Worm (Caenorhabditis elegans) whole organism, young adult: ENCODE measurements around the gene C24H12.1.

Source experiments
- C06A6.2 ChIP-seq: fragments of 200-800 bp; sonication (Bioruptor generic); conservative IDR thresholded peaks from 2 replicates; pipeline ENCODE4 v1.3.6; 2022; ENCODE audit warnings: missing genetic modification characterization, missing compliant biosample characterization
- C17E4.6 ChIP-seq: fragments of 200-800 bp; sonication (Bioruptor generic); IDR thresholded peaks from 2 replicates; pipeline ENCODE4 v1.3.6; 2022; ENCODE audit warnings: missing genetic modification reagents, missing genetic modification characterization, missing compliant biosample characterization
- F55B11.4 ChIP-seq: sonication (generic microtip); optimal IDR thresholded peaks from 2 replicates; lab custom pipeline; 2016; ENCODE audit warnings: missing compliant biosample characterization, missing genetic modification characterization, borderline replicate concordance; ENCODE audit not compliant: insufficient read depth
- K12H6.12 ChIP-seq: fragments of 200-800 bp; sonication (Bioruptor generic); optimal IDR thresholded peaks from 2 replicates; lab custom pipeline; 2018; ENCODE audit warnings: mild to moderate bottlenecking, missing genetic modification characterization, missing compliant biosample characterization
- Y79H2A.3 ChIP-seq: fragments of 200-800 bp; sonication (Bioruptor generic); conservative IDR thresholded peaks from 2 replicates; pipeline ENCODE4 v1.3.6; 2022; ENCODE audit warnings: missing genetic modification reagents, missing genetic modification characterization, missing compliant biosample characterization
- atf-7 ChIP-seq: sonication (generic microtip); optimal IDR thresholded peaks from 2 replicates; lab custom pipeline; 2017; ENCODE audit warnings: mild to moderate bottlenecking, missing genetic modification characterization, missing compliant biosample characterization
- attf-5 ChIP-seq: fragments of 200-800 bp; sonication (Bioruptor generic); optimal IDR thresholded peaks from 2 replicates; lab custom pipeline; 2018; ENCODE audit warnings: mild to moderate bottlenecking, missing genetic modification characterization, missing compliant biosample characterization
- cebp-2 ChIP-seq: fragments of 200-800 bp; sonication (Bioruptor generic); IDR thresholded peaks from 2 replicates; pipeline ENCODE4 v1.3.6; 2022; ENCODE audit warnings: missing genetic modification characterization, missing compliant biosample characterization
- egl-18 ChIP-seq: fragments of 200-800 bp; sonication (Bioruptor generic); IDR thresholded peaks from 2 replicates; pipeline ENCODE4 v1.3.6; 2022; ENCODE audit warnings: missing genetic modification reagents, missing genetic modification characterization, missing compliant biosample characterization
- mxl-1 ChIP-seq: sonication (generic microtip); optimal IDR thresholded peaks from 2 replicates; lab custom pipeline; 2016; ENCODE audit warnings: missing genetic modification characterization, missing compliant biosample characterization
- nfya-1 ChIP-seq: sonication (generic microtip); optimal IDR thresholded peaks from 2 replicates; lab custom pipeline; 2017; ENCODE audit warnings: antibody characterized with exemption, missing compliant biosample characterization, missing genetic modification characterization, borderline replicate concordance; ENCODE audit not compliant: insufficient read depth
- zfh-2 ChIP-seq: fragments of 200-800 bp; sonication (Bioruptor generic); conservative IDR thresholded peaks from 2 replicates; pipeline ENCODE4 v1.3.6; 2022; ENCODE audit warnings: missing genetic modification reagents, missing genetic modification characterization, missing compliant biosample characterization

DNA sequence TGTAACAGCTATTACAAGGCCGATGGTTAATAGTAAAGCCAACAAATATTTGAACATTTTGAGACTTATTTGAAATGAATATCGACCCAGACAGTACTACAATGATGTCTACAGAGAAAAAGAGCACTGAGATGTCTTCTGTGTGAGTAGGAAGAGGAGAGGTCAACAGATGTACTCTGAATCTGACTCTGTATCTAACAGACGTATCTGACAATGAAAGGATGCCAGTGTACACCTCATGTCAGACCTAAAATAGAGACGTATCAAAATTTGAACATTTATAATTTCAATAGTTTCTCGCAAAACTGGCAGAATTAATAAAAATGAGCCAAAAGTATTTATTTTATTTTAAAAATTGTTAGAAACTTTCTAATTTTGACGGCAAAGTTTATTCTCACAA, 18.1 kb upstream of the C24H12.1 start, which contains the start of gene C24H12.8:
- TF ChIP-seq egl-18 (GFP tag; lab: Robert Waterston, UW) (no peak), F55B11.4 (tag; lab: Kevin White, UChicago) (no peak), nfya-1 (tag; lab: Kevin White, UChicago) (no peak), zfh-2 (no peak), attf-5 (GFP tag; lab: Kevin White, UChicago) (no peak), C06A6.2 (GFP tag; lab: Robert Waterston, UW) (no peak), C17E4.6 (GFP tag; lab: Robert Waterston, UW) (no peak), cebp-2 (GFP tag; lab: Robert Waterston, UW) (no peak), Y79H2A.3 (GFP tag; lab: Robert Waterston, UW) (no peak), K12H6.12 (tag; lab: Kevin White, UChicago) (no peak), mxl-1 (no peak), atf-7 (tag; lab: Kevin White, UChicago) (no peak)
